Worm (Caenorhabditis elegans): ENCODE results near the gene T08G3.13.

DNA sequence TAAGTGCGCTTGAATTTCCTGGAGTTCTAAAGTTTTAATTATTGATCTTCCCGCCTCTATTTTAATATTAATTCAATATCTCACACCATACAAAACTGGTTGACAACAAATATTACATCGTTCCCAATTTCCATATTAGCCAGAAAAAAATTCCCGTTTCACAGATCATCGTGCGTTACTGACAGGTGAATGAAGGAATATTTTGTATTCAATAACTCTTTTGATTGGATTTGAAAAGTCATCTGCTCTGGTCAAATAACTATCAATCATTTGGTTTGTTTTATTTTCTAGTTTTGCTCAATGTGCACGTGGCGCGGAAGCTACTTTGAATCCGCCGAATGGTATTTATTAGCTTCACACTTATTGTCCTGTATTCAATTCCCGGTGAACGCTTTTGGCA, 35.8 kb downstream of the T08G3.13 start, which contains the start of gene srh-139:
- no peak for TF ChIP-seq hmbx-1 (tag; optimal IDR thresholded peaks at IDR 0.05)
- TF ChIP-seq ama-1 (optimal IDR thresholded peaks at IDR 0.05) = no peak
- TF ChIP-seq ceh-36 (tag; optimal IDR thresholded peaks at IDR 0.05) = no peak
- TF ChIP-seq pes-1 (GFP tag; IDR thresholded peaks at IDR 0.05) = no peak

Measured in whole organism, early embryonic.